Fruit fly (Drosophila melanogaster): ENCODE results near the gene CG5026.
A peak's percentile ranks its signal among the peaks of the same experiment; 100 is the strongest.

The CG5026 gene

dm6 chr3L:9004788-9005246 is 36.5 kb downstream of the CG5026 start, which contains the start of gene Doc3 (continued):
- TF ChIP-seq CG17802 (tag; optimal IDR thresholded peaks at IDR 0.05) (no peak), CG9817 (tag; optimal IDR thresholded peaks at IDR 0.05) (no peak), Lpt (GFP tag; optimal IDR thresholded peaks at IDR 0.05) (no peak), Poxn (GFP tag; IDR thresholded peaks at IDR 0.05) (no peak), HmgD (GFP tag; optimal IDR thresholded peaks at IDR 0.05) (no peak), ken (GFP tag; IDR thresholded peaks at IDR 0.05) (no peak), CG9609 (GFP tag; optimal IDR thresholded peaks at IDR 0.05) (no peak), lola (GFP tag; optimal IDR thresholded peaks at IDR 0.05) (no peak), pb (GFP tag; optimal IDR thresholded peaks at IDR 0.05) (no peak), ERR (GFP tag; optimal IDR thresholded peaks at IDR 0.05) (no peak), fu2 (GFP tag; optimal IDR thresholded peaks at IDR 0.05) (no peak), yki (optimal IDR thresholded peaks at IDR 0.05) (no peak), CG33557 (GFP tag; optimal IDR thresholded peaks at IDR 0.05) (no peak), nom (GFP tag; optimal IDR thresholded peaks at IDR 0.05) (no peak), CG2712 (tag; optimal IDR thresholded peaks at IDR 0.05) (no peak), E2f1 (GFP tag; IDR thresholded peaks at IDR 0.05) (no peak), Ssrp (tag; optimal IDR thresholded peaks at IDR 0.05) (no peak), Dref (GFP tag; IDR thresholded peaks at IDR 0.05) (no peak), Gug (GFP tag; IDR thresholded peaks at IDR 0.05) (no peak), kah (GFP tag; optimal IDR thresholded peaks at IDR 0.05) (peak; percentile 28), gem (tag; optimal IDR thresholded peaks at IDR 0.05) (no peak), CG1832 (GFP tag; optimal IDR thresholded peaks at IDR 0.05) (peak; percentile 92), h (optimal IDR thresholded peaks at IDR 0.05) (no peak), eyg (GFP tag; optimal IDR thresholded peaks at IDR 0.05) (no peak), CG7987 (GFP tag; optimal IDR thresholded peaks at IDR 0.05) (no peak), Dad (GFP tag; optimal IDR thresholded peaks at IDR 0.05) (no peak), ab (GFP tag; optimal IDR thresholded peaks at IDR 0.05) (no peak), abd-A (tag; optimal IDR thresholded peaks at IDR 0.05) (peak; percentile 28), Bteb2 (GFP tag; optimal IDR thresholded peaks at IDR 0.05) (no peak), Dfd (GFP tag; optimal IDR thresholded peaks at IDR 0.05) (no peak), Ptx1 (GFP tag; IDR thresholded peaks at IDR 0.05) (no peak), HmgZ (tag; optimal IDR thresholded peaks at IDR 0.05) (no peak), CG3847 (GFP tag; IDR thresholded peaks at IDR 0.05) (no peak), jigr1 (GFP tag; IDR thresholded peaks at IDR 0.05) (no peak), CG10147 (GFP tag; optimal IDR thresholded peaks at IDR 0.05) (no peak), CG4617 (GFP tag; optimal IDR thresholded peaks at IDR 0.05; ENCODE audit: borderline replicate concordance) (no peak), twi (tag; optimal IDR thresholded peaks at IDR 0.05) (peak; percentile 66), CG12942 (GFP tag; optimal IDR thresholded peaks at IDR 0.05) (no peak), CG13287 (GFP tag; IDR thresholded peaks at IDR 0.05; ENCODE audit: partially characterized antibody) (peak; percentile 37; the same call in 1 of the 2 replicates), CG2199 (GFP tag; IDR thresholded peaks at IDR 0.05) (peak; percentile 29; the same call in 1 of the 3 replicates), pita (GFP tag; optimal IDR thresholded peaks at IDR 0.05) (no peak), B-H2 (GFP tag; optimal IDR thresholded peaks at IDR 0.05) (no peak), tup (GFP tag; optimal IDR thresholded peaks at IDR 0.05) (no peak), CG14860 (GFP tag; IDR thresholded peaks at IDR 0.05; ENCODE audit: partially characterized antibody) (no peak), cato (GFP tag; optimal IDR thresholded peaks at IDR 0.05; ENCODE audit: borderline replicate concordance) (no peak), CG7556 (GFP tag; optimal IDR thresholded peaks at IDR 0.05) (no peak), CG8388 (GFP tag; optimal IDR thresholded peaks at IDR 0.05) (no peak), caup (GFP tag; optimal IDR thresholded peaks at IDR 0.05; ENCODE audit: severe bottlenecking) (no peak), CG6689 (GFP tag; IDR thresholded peaks at IDR 0.05) (no peak), Max (GFP tag; optimal IDR thresholded peaks at IDR 0.05) (no peak), CG10565 (GFP tag; optimal IDR thresholded peaks at IDR 0.05) (no peak), BEAF-32 (GFP tag; optimal IDR thresholded peaks at IDR 0.05) (no peak)
